Fruit fly (Drosophila melanogaster): ENCODE results near the gene atk.

- TF ChIP-seq cnc (optimal IDR thresholded peaks at IDR 0.05) (no peak), toe (GFP tag; optimal IDR thresholded peaks at IDR 0.05) (no peak), kay (GFP tag; ENCODE audit: borderline replicate concordance) (no peak), CG12768 (GFP tag; optimal IDR thresholded peaks at IDR 0.05) (no peak), CG14711 (tag; optimal IDR thresholded peaks at IDR 0.05) (no peak), CG33017 (tag; optimal IDR thresholded peaks at IDR 0.05) (no peak), Crg-1 (GFP tag; optimal IDR thresholded peaks at IDR 0.05) (no peak), cic (GFP tag; optimal IDR thresholded peaks at IDR 0.05) (no peak), Hr96 (GFP tag; optimal IDR thresholded peaks at IDR 0.05) (no peak), bab1 (GFP tag; optimal IDR thresholded peaks at IDR 0.05) (no peak), CG11617 (GFP tag; optimal IDR thresholded peaks at IDR 0.05) (no peak), Mnt (GFP tag; optimal IDR thresholded peaks at IDR 0.05) (no peak), tj (GFP tag; optimal IDR thresholded peaks at IDR 0.05) (no peak)
Observed at dm6 chr3L:20448773-20449172, 15.9 kb downstream of the atk start.
